Worm (Caenorhabditis elegans) whole organism, L4 larva: Measurements from ENCODE around the gene C15C8.5.
A peak's percentile ranks its signal among the peaks of the same experiment; 100 is the strongest.

Source experiments
- F26F4.8 ChIP-seq: fragments of 200-800 bp; sonication (Bioruptor generic); conservative IDR thresholded peaks from 2 replicates; pipeline ENCODE4 v1.3.6; 2022; ENCODE audit warnings: missing genetic modification characterization, missing compliant biosample characterization
- F37D6.2 ChIP-seq: sonication (generic microtip); optimal IDR thresholded peaks from 2 replicates; lab custom pipeline; 2016; ENCODE audit warnings: mild to moderate bottlenecking, missing genetic modification characterization, missing compliant biosample characterization
- T20F7.1 ChIP-seq: fragments of 200-800 bp; sonication (Bioruptor generic); optimal IDR thresholded peaks from 2 replicates; lab custom pipeline; 2018; ENCODE audit warnings: mild to moderate bottlenecking, missing genetic modification characterization, missing compliant biosample characterization
- Y105C5A.15 ChIP-seq: fragments of 200-800 bp; sonication (Bioruptor generic); IDR thresholded peaks from 2 replicates; pipeline ENCODE4 v1.3.6; 2022; ENCODE audit warnings: missing genetic modification characterization, missing compliant biosample characterization
- Y48G9A.11 ChIP-seq: fragments of 200-800 bp; sonication (Bioruptor generic); IDR thresholded peaks from 2 replicates; pipeline ENCODE4 v1.3.6; 2022; ENCODE audit warnings: missing genetic modification reagents, missing genetic modification characterization, missing compliant biosample characterization
- Y5F2A.4 ChIP-seq: fragments of 200-800 bp; sonication (Bioruptor generic); optimal IDR thresholded peaks from 2 replicates; lab custom pipeline; 2018; ENCODE audit warnings: mild to moderate bottlenecking, missing genetic modification characterization, missing compliant biosample characterization
- Y75B8A.6 ChIP-seq: fragments of 200-800 bp; sonication (Bioruptor generic); IDR thresholded peaks from 2 replicates; pipeline ENCODE4 v1.3.6; 2022; ENCODE audit warnings: missing genetic modification reagents, missing genetic modification characterization, missing compliant biosample characterization
- ZK546.5 ChIP-seq, 2 experiments: sonication (generic microtip); optimal IDR thresholded peaks; 2 replicates each; lab custom pipeline; 2017; ENCODE audit warnings: missing biosample characterization in 2 of 2, missing genetic modification characterization in 2 of 2
- aha-1 ChIP-seq: fragments of 150-350 bp; peaks from one replicate; lab custom pipeline; 2014; ENCODE audit warnings: missing biosample characterization, missing genetic modification characterization
- aly-2 ChIP-seq: sonication (generic microtip); optimal IDR thresholded peaks from 2 replicates; lab custom pipeline; 2018; ENCODE audit warnings: missing biosample characterization, missing genetic modification characterization
- ama-1 ChIP-seq: fragments of 150-350 bp; optimal IDR thresholded peaks from 2 replicates; lab custom pipeline; 2014; ENCODE audit warnings: inconsistent platforms, mixed read lengths
- attf-4 ChIP-seq: sonication (generic microtip); optimal IDR thresholded peaks from 3 replicates; lab custom pipeline; 2017; ENCODE audit warnings: missing biosample characterization, missing genetic modification characterization
- ceh-32 ChIP-seq: sonication (generic microtip); optimal IDR thresholded peaks from 2 replicates; lab custom pipeline; 2016; ENCODE audit warnings: mild to moderate bottlenecking, missing genetic modification characterization, missing compliant biosample characterization; ENCODE audit not compliant: poor library complexity
- ceh-44 ChIP-seq: fragments of 200-800 bp; sonication (Bioruptor generic); IDR thresholded peaks from 2 replicates; pipeline ENCODE4 v1.3.6; 2022; ENCODE audit warnings: missing genetic modification reagents, missing genetic modification characterization, missing compliant biosample characterization
- daf-12 ChIP-seq: fragments of 150-350 bp; optimal IDR thresholded peaks from 2 replicates; lab custom pipeline; 2014; ENCODE audit warnings: missing biosample characterization, missing genetic modification reagents, missing genetic modification characterization
- daf-16 ChIP-seq, 3 experiments: sonication (generic microtip); optimal IDR thresholded peaks; 2 replicates each; lab custom pipeline; 2016 to 2017; ENCODE audit warnings: missing genetic modification characterization in 3 of 3, missing genetic modification reagents in 3 of 3, mild to moderate bottlenecking in 2 of 3, missing compliant biosample characterization in 2 of 3, missing biosample characterization in 1 of 3, moderate library complexity in 1 of 3
- daf-19 ChIP-seq: fragments of 200-800 bp; sonication (Bioruptor generic); conservative IDR thresholded peaks from 2 replicates; pipeline ENCODE4 v1.3.6; 2022; ENCODE audit warnings: missing genetic modification characterization, missing compliant biosample characterization
- dmd-6 ChIP-seq: fragments of 200-800 bp; sonication (Bioruptor generic); IDR thresholded peaks from 2 replicates; pipeline ENCODE4 v1.3.6; 2022; ENCODE audit warnings: missing genetic modification reagents, missing genetic modification characterization, missing compliant biosample characterization
- egl-27 ChIP-seq: sonication (generic microtip); optimal IDR thresholded peaks from 3 replicates; lab custom pipeline; 2017; ENCODE audit warnings: missing biosample characterization, missing genetic modification reagents, missing genetic modification characterization
- egl-43 ChIP-seq: fragments of 200-800 bp; sonication (Bioruptor generic); IDR thresholded peaks from 2 replicates; pipeline ENCODE4 v1.3.6; 2022; ENCODE audit warnings: missing genetic modification reagents, missing genetic modification characterization, missing compliant biosample characterization
- fkh-10 ChIP-seq: fragments of 150-350 bp; optimal IDR thresholded peaks from 2 replicates; lab custom pipeline; 2014; ENCODE audit warnings: missing biosample characterization, missing genetic modification reagents, missing genetic modification characterization
- gei-8 ChIP-seq: fragments of 200-800 bp; sonication (Bioruptor generic); optimal IDR thresholded peaks from 2 replicates; lab custom pipeline; 2018; ENCODE audit warnings: mild to moderate bottlenecking, missing genetic modification characterization, missing compliant biosample characterization
- hlh-11 ChIP-seq: fragments of 200-800 bp; sonication (Bioruptor generic); optimal IDR thresholded peaks from 2 replicates; lab custom pipeline; 2018; ENCODE audit warnings: mild to moderate bottlenecking, missing genetic modification characterization, missing compliant biosample characterization
- hmg-1.1 ChIP-seq: fragments of 200-800 bp; sonication (Bioruptor generic); IDR thresholded peaks from 2 replicates; pipeline ENCODE4 v1.3.6; 2022; ENCODE audit warnings: missing genetic modification reagents, missing genetic modification characterization, missing compliant biosample characterization
- lim-7 ChIP-seq: fragments of 200-800 bp; sonication (Bioruptor generic); IDR thresholded peaks from 2 replicates; pipeline ENCODE4 v1.3.6; 2022; ENCODE audit warnings: missing genetic modification characterization, missing compliant biosample characterization
- lin-29 ChIP-seq: fragments of 200-800 bp; sonication (Bioruptor generic); IDR thresholded peaks from 2 replicates; pipeline ENCODE4 v1.3.6; 2022; ENCODE audit warnings: missing genetic modification reagents, missing genetic modification characterization, missing compliant biosample characterization
- lsy-2 ChIP-seq, 2 experiments: fragments of 150-350 bp in 1 of 2; sonication (generic microtip) in 1 of 2; optimal IDR thresholded peaks; 2 replicates each; lab custom pipeline; 2014 to 2017; ENCODE audit warnings: missing biosample characterization in 2 of 2, missing genetic modification characterization in 2 of 2
- madf-5 ChIP-seq, 2 experiments: fragments of 200-800 bp; sonication (Bioruptor generic); IDR thresholded peaks; 2 replicates each; pipeline ENCODE4 v1.3.6; 2022; ENCODE audit warnings: missing compliant biosample characterization in 2 of 2, missing genetic modification characterization in 2 of 2
- mdl-1 ChIP-seq, 2 experiments: fragments of 150-350 bp in 1 of 2; sonication (generic microtip) in 1 of 2; optimal IDR thresholded peaks; 2 replicates each; lab custom pipeline; 2014 to 2017; ENCODE audit warnings: missing biosample characterization in 2 of 2, missing genetic modification characterization in 2 of 2
- mes-2 ChIP-seq: sonication (generic microtip); optimal IDR thresholded peaks from 2 replicates; lab custom pipeline; 2016; ENCODE audit warnings: missing genotype, mild to moderate bottlenecking, missing genetic modification characterization, missing compliant biosample characterization; ENCODE audit not compliant: poor library complexity, severe bottlenecking
- nhr-10 ChIP-seq: fragments of 150-350 bp; optimal IDR thresholded peaks from 2 replicates; lab custom pipeline; 2014; ENCODE audit warnings: missing biosample characterization, missing genetic modification characterization
- nhr-25 ChIP-seq: sonication (generic microtip); optimal IDR thresholded peaks from 2 replicates; lab custom pipeline; 2017; ENCODE audit warnings: missing genetic modification characterization, mild to moderate bottlenecking, missing compliant biosample characterization, antibody characterized with exemption, moderate library complexity, borderline replicate concordance; ENCODE audit not compliant: insufficient read depth
- nhr-42 ChIP-seq: fragments of 200-800 bp; sonication (Bioruptor generic); IDR thresholded peaks from 2 replicates; pipeline ENCODE4 v1.3.6; 2022; ENCODE audit warnings: missing genetic modification characterization, missing compliant biosample characterization
- nhr-48 ChIP-seq: sonication (generic microtip); optimal IDR thresholded peaks from 2 replicates; lab custom pipeline; 2016; ENCODE audit warnings: mild to moderate bottlenecking, missing genetic modification characterization, missing compliant biosample characterization
- nhr-76 ChIP-seq: fragments of 150-350 bp; optimal IDR thresholded peaks from 2 replicates; lab custom pipeline; 2014; ENCODE audit warnings: missing biosample characterization, missing genetic modification characterization
- pha-4 ChIP-seq, 2 experiments: fragments of 150-350 bp in 1 of 2; fragments of 200-800 bp in 1 of 2; sonication (Bioruptor generic) in 1 of 2; IDR thresholded peaks in 1 of 2; optimal IDR thresholded peaks in 1 of 2; 2 replicates each; pipeline versions ENCODE4 v1.3.6 to Lab custom; 2014 to 2022; ENCODE audit warnings: missing genetic modification characterization in 2 of 2, missing genetic modification reagents in 2 of 2, missing biosample characterization in 1 of 2, missing compliant biosample characterization in 1 of 2
- pqm-1 ChIP-seq: sonication (generic microtip); optimal IDR thresholded peaks from 2 replicates; lab custom pipeline; 2017; ENCODE audit warnings: missing biosample characterization, missing genetic modification characterization
- saeg-2 ChIP-seq: fragments of 200-800 bp; sonication (Bioruptor generic); IDR thresholded peaks from 2 replicates; pipeline ENCODE4 v1.3.6; 2022; ENCODE audit warnings: missing genetic modification reagents, missing genetic modification characterization, missing compliant biosample characterization
- sdz-12 ChIP-seq: fragments of 200-800 bp; sonication (Bioruptor generic); optimal IDR thresholded peaks from 2 replicates; lab custom pipeline; 2018; ENCODE audit warnings: mild to moderate bottlenecking, missing genetic modification characterization, missing compliant biosample characterization
- snpc-1.2 ChIP-seq: fragments of 200-800 bp; sonication (Bioruptor generic); IDR thresholded peaks from 2 replicates; pipeline ENCODE4 v1.3.6; 2022; ENCODE audit warnings: missing genetic modification reagents, missing genetic modification characterization, missing compliant biosample characterization
- vab-7 ChIP-seq: fragments of 200-800 bp; sonication (Bioruptor generic); IDR thresholded peaks from 2 replicates; pipeline ENCODE4 v1.3.6; 2022; ENCODE audit warnings: missing genetic modification reagents, missing genetic modification characterization, missing compliant biosample characterization
- zfp-3 ChIP-seq: fragments of 200-800 bp; sonication (Bioruptor generic); conservative IDR thresholded peaks from 2 replicates; pipeline ENCODE4 v1.3.6; 2022; ENCODE audit warnings: missing genetic modification reagents, missing genetic modification characterization, missing compliant biosample characterization

C15C8.5 gene

ce11 chrV:12780248-12780647, 32.4 kb downstream of the C15C8.5 start (continued):
- TF ChIP-seq F37D6.2 (peak; percentile 6), nhr-42 (no peak), ZK546.5 (tag; optimal IDR thresholded peaks at IDR 0.05; lab: Kevin White, UChicago) (no peak), zfp-3 (peak; percentile 67), madf-5 (GFP tag; IDR thresholded peaks at IDR 0.05; lab: Robert Waterston, UW) (peak in 1 of 2 experiments; percentile 92; a peak in 2 of 4 replicates), dmd-6 (GFP tag; lab: Robert Waterston, UW) (peak; percentile 74), sdz-12 (GFP tag; lab: Kevin White, UChicago) (peak; percentile 91), nhr-10 (tag; lab: Kevin White, UChicago) (no peak), Y48G9A.11 (GFP tag; lab: Robert Waterston, UW) (peak; percentile 85), vab-7 (GFP tag; lab: Robert Waterston, UW) (no peak), aly-2 (no peak), egl-43 (GFP tag; lab: Robert Waterston, UW) (no peak; the same call in 1 of the 2 replicates), nhr-25 (tag; lab: Kevin White, UChicago) (no peak), lim-7 (GFP tag; lab: Robert Waterston, UW) (peak; percentile 97), gei-8 (GFP tag; lab: Kevin White, UChicago) (peak; percentile 43), daf-16 (GFP tag; optimal IDR thresholded peaks at IDR 0.05; lab: Kevin White, UChicago) (peak; percentile 22 to 62), daf-16 (tag; optimal IDR thresholded peaks at IDR 0.05; lab: Kevin White, UChicago) (no peak), pha-4 (GFP tag; IDR thresholded peaks at IDR 0.05; lab: Robert Waterston, UW) (peak; percentile 86), pha-4 (tag; optimal IDR thresholded peaks at IDR 0.05; lab: Kevin White, UChicago) (no peak), ceh-44 (GFP tag; lab: Robert Waterston, UW) (peak; percentile 65; the same call in 1 of the 2 replicates), Y5F2A.4 (peak; percentile 15), aha-1 (tag; lab: Kevin White, UChicago) (peak; percentile 82), nhr-48 (tag; lab: Kevin White, UChicago) (peak; percentile 0), hlh-11 (tag; lab: Kevin White, UChicago) (peak; percentile 56), ama-1 (lab: Kevin White, UChicago) (no peak), saeg-2 (GFP tag; lab: Robert Waterston, UW) (0 out of 2 replicates have a peak, but pooled peaks have one; percentile 21), daf-19 (peak; percentile 77), Y105C5A.15 (GFP tag; lab: Robert Waterston, UW) (peak; percentile 92), T20F7.1 (GFP tag; lab: Kevin White, UChicago) (no peak), ceh-32 (no peak), pqm-1 (tag; lab: Kevin White, UChicago) (no peak), daf-12 (no peak), attf-4 (tag; lab: Kevin White, UChicago) (no peak), mdl-1 (tag; optimal IDR thresholded peaks at IDR 0.05; lab: Kevin White, UChicago) (no peak), F26F4.8 (GFP tag; lab: Robert Waterston, UW) (peak; percentile 75; the same call in 1 of the 2 replicates), mes-2 (tag; lab: Kevin White, UChicago) (no peak), nhr-76 (no peak), fkh-10 (GFP tag; lab: Kevin White, UChicago) (no peak), Y75B8A.6 (peak; percentile 55; the same call in 1 of the 2 replicates)

ce11 chrV:12784861-12785260, 37.1 kb downstream of the C15C8.5 start, which contains the start of gene sre-20:
TSS of gene sre-20 (minus strand) at chrV:12784961.
- TF ChIP-seq hlh-11 (tag; lab: Kevin White, UChicago) (no peak), lsy-2 (tag; optimal IDR thresholded peaks at IDR 0.05; lab: Kevin White, UChicago) (no peak), Y5F2A.4 (no peak), egl-27 (tag; lab: Kevin White, UChicago) (no peak), madf-5 (GFP tag; IDR thresholded peaks at IDR 0.05; lab: Robert Waterston, UW) (no peak), snpc-1.2 (GFP tag; lab: Robert Waterston, UW) (no peak), lin-29 (GFP tag; lab: Robert Waterston, UW) (no peak), hmg-1.1 (GFP tag; lab: Robert Waterston, UW) (no peak)
